Fruit fly (Drosophila melanogaster): Measurements from ENCODE around the gene CG13937.

DNA sequence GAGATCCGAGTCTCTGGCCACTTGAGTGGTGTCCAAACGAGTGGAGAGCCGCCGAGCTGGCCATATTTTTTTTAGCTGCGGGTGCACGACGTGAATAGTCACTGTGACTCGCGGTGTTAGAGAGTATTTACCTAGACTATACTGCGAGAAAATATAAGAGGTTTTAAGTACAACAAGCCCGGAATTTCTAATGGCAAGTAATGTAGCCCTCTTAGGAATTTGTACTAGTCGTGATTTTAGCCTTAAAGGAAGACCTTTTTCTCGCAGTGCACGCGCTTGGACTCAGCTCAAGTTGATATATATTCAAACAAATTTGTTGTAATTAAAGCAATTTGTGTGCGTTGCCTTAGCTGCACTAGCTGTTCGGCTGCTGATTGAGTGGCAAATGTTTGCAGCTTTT lies 38.2 kb downstream of the CG13937 start:
- TF ChIP-seq CG3847 (GFP tag; IDR thresholded peaks at IDR 0.05) (no peak), CG12219 (GFP tag; optimal IDR thresholded peaks at IDR 0.05) (no peak), CG12942 (GFP tag; optimal IDR thresholded peaks at IDR 0.05) (no peak), CG10321 (GFP tag; IDR thresholded peaks at IDR 0.05) (no peak), klu (GFP tag; IDR thresholded peaks at IDR 0.05) (no peak), CG8089 (GFP tag; optimal IDR thresholded peaks at IDR 0.05) (no peak)

All from whole organism, embryonic.